Fruit fly (Drosophila melanogaster) whole organism, embryonic: Measurements from ENCODE around the gene Spt3.
A peak's percentile ranks its signal among the peaks of the same experiment; 100 is the strongest.

Experiments
- CG10321 ChIP-seq: fragments of 200-800 bp; sonication (Bioruptor generic); IDR thresholded peaks from 2 replicates; pipeline ENCODE4 v1.3.6; 2022; ENCODE audit warnings: missing biosample characterization, missing genetic modification characterization
- CG10565 ChIP-seq: fragments of 200-800 bp; sonication (Bioruptor generic); optimal IDR thresholded peaks from 3 replicates; lab custom pipeline; 2016; ENCODE audit warnings: missing biosample characterization, mild to moderate bottlenecking, missing genetic modification characterization
- CG10654 ChIP-seq: fragments of 200-800 bp; sonication (Bioruptor generic); optimal IDR thresholded peaks from 2 replicates; lab custom pipeline; 2016; ENCODE audit warnings: missing biosample characterization, missing genetic modification characterization
- CG13624 ChIP-seq: fragments of 200-800 bp; sonication (Bioruptor generic); optimal IDR thresholded peaks from 2 replicates; lab custom pipeline; 2016; ENCODE audit warnings: missing biosample characterization, missing genetic modification characterization
- CG15011 ChIP-seq: fragments of 200-800 bp; sonication (Bioruptor generic); optimal IDR thresholded peaks from 3 replicates; lab custom pipeline; 2018; ENCODE audit warnings: missing biosample characterization, mild to moderate bottlenecking, missing genetic modification characterization
- CG15514 ChIP-seq: fragments of 200-800 bp; sonication (Bioruptor generic); optimal IDR thresholded peaks from 3 replicates; lab custom pipeline; 2017; ENCODE audit warnings: missing biosample characterization, missing genetic modification characterization, mild to moderate bottlenecking, moderate library complexity, missing genetic modification reagents
- CG16815 ChIP-seq: fragments of 200-800 bp; sonication (Bioruptor generic); optimal IDR thresholded peaks from 3 replicates; lab custom pipeline; 2017; ENCODE audit warnings: missing biosample characterization, mild to moderate bottlenecking, missing genetic modification characterization
- CG16863 ChIP-seq: fragments of 200-800 bp; sonication (Bioruptor generic); optimal IDR thresholded peaks from 3 replicates; lab custom pipeline; 2016; ENCODE audit warnings: missing biosample characterization, missing genetic modification characterization
- CG17328 ChIP-seq: fragments of 200-800 bp; sonication (Bioruptor generic); IDR thresholded peaks from 2 replicates; pipeline ENCODE4 v1.3.6; 2022; ENCODE audit warnings: missing biosample characterization, missing genetic modification characterization
- CG17912 ChIP-seq: fragments of 200-800 bp; sonication (Bioruptor generic); optimal IDR thresholded peaks from 2 replicates; lab custom pipeline; 2018; ENCODE audit warnings: missing biosample characterization, mild to moderate bottlenecking, missing genetic modification characterization
- CG18764 ChIP-seq: fragments of 200-800 bp; sonication (Bioruptor generic); optimal IDR thresholded peaks from 3 replicates; lab custom pipeline; 2016; ENCODE audit warnings: missing biosample characterization, missing genetic modification characterization
- CG3838 ChIP-seq: fragments of 200-800 bp; sonication (Bioruptor generic); optimal IDR thresholded peaks from 3 replicates; lab custom pipeline; 2016; ENCODE audit warnings: missing biosample characterization, missing genetic modification characterization
- CG6689 ChIP-seq: fragments of 200-800 bp; sonication (Bioruptor generic); IDR thresholded peaks from 2 replicates; pipeline ENCODE4 v1.3.6; 2022; ENCODE audit warnings: missing biosample characterization, missing genetic modification characterization
- CG7372 ChIP-seq: fragments of 200-800 bp; sonication (Bioruptor generic); IDR thresholded peaks from 2 replicates; pipeline ENCODE4 v1.3.6; 2022; ENCODE audit warnings: missing biosample characterization, missing genetic modification characterization
- CG7987 ChIP-seq: fragments of 200-800 bp; sonication (Bioruptor generic); optimal IDR thresholded peaks from 2 replicates; lab custom pipeline; 2018; ENCODE audit warnings: missing biosample characterization, mild to moderate bottlenecking, missing genetic modification characterization, moderate library complexity
- CG8089 ChIP-seq: fragments of 200-800 bp; sonication (Bioruptor generic); optimal IDR thresholded peaks from 3 replicates; lab custom pipeline; 2016; ENCODE audit warnings: missing biosample characterization, missing genetic modification characterization
- CG9437 ChIP-seq: fragments of 200-800 bp; sonication (Bioruptor generic); optimal IDR thresholded peaks from 2 replicates; lab custom pipeline; 2018; ENCODE audit warnings: missing biosample characterization, mild to moderate bottlenecking, missing genetic modification characterization
- CG9817 ChIP-seq: fragments of 200-800 bp; sonication (Bioruptor generic); optimal IDR thresholded peaks from 2 replicates; lab custom pipeline; 2018; ENCODE audit warnings: missing biosample characterization, mild to moderate bottlenecking, missing genetic modification characterization, moderate library complexity
- CHES-1-like ChIP-seq: fragments of 200-800 bp; sonication (Bioruptor generic); optimal IDR thresholded peaks from 2 replicates; lab custom pipeline; 2016; ENCODE audit warnings: missing biosample characterization, missing genetic modification characterization
- D19B ChIP-seq: fragments of 200-800 bp; sonication (Bioruptor generic); optimal IDR thresholded peaks from 2 replicates; lab custom pipeline; 2017; ENCODE audit warnings: missing biosample characterization, mild to moderate bottlenecking, missing genetic modification characterization
- Dbx ChIP-seq: fragments of 200-800 bp; sonication (Bioruptor generic); IDR thresholded peaks from 3 replicates; pipeline ENCODE4 v1.3.6; 2022; ENCODE audit warnings: missing biosample characterization, missing genetic modification characterization
- Dip3 ChIP-seq: fragments of 200-800 bp; sonication (Bioruptor generic); optimal IDR thresholded peaks from 3 replicates; lab custom pipeline; 2016; ENCODE audit warnings: missing biosample characterization, missing genetic modification characterization
- Dref ChIP-seq: fragments of 200-800 bp; sonication (Bioruptor generic); IDR thresholded peaks from 2 replicates; pipeline ENCODE4 v1.3.6; 2022; ENCODE audit warnings: missing biosample characterization, missing genetic modification characterization
- HLHmδ ChIP-seq: fragments of 200-800 bp; sonication (Bioruptor generic); optimal IDR thresholded peaks from 2 replicates; lab custom pipeline; 2018; ENCODE audit warnings: missing biosample characterization, mild to moderate bottlenecking, missing genetic modification characterization, moderate library complexity
- Hmx ChIP-seq: fragments of 200-800 bp; sonication (Bioruptor generic); optimal IDR thresholded peaks from 2 replicates; lab custom pipeline; 2016; ENCODE audit warnings: missing biosample characterization, missing genetic modification characterization
- Hr39 ChIP-seq: fragments of >200 bp; optimal IDR thresholded peaks from 2 replicates; lab custom pipeline; 2017
- Lim3 ChIP-seq: fragments of 200-800 bp; sonication (Bioruptor generic); IDR thresholded peaks from 2 replicates; pipeline ENCODE4 v1.3.6; 2022; ENCODE audit warnings: missing biosample characterization, missing genetic modification characterization
- Mes4 ChIP-seq: fragments of 200-800 bp; sonication (Bioruptor generic); optimal IDR thresholded peaks from 2 replicates; lab custom pipeline; 2016; ENCODE audit warnings: missing biosample characterization, missing genetic modification characterization
- NC2β ChIP-seq: fragments of 200-800 bp; sonication (Bioruptor generic); optimal IDR thresholded peaks from 2 replicates; lab custom pipeline; 2016; ENCODE audit warnings: missing biosample characterization, missing genetic modification characterization
- Nf-YA ChIP-seq: fragments of 200-800 bp; sonication (Bioruptor generic); IDR thresholded peaks from 2 replicates; pipeline ENCODE4 v1.3.6; 2022; ENCODE audit warnings: missing biosample characterization, missing genetic modification characterization
- Scr ChIP-seq: fragments of 200-800 bp; sonication (Bioruptor generic); IDR thresholded peaks from 2 replicates; pipeline ENCODE4 v1.3.6; 2022; ENCODE audit warnings: missing biosample characterization, missing genetic modification characterization; ENCODE audit not compliant: partially characterized antibody
- Sox100B ChIP-seq: fragments of 200-800 bp; sonication (Bioruptor generic); optimal IDR thresholded peaks from 3 replicates; lab custom pipeline; 2018; ENCODE audit warnings: missing biosample characterization, mild to moderate bottlenecking, missing genetic modification characterization
- Spps ChIP-seq: fragments of 200-800 bp; sonication (Bioruptor generic); optimal IDR thresholded peaks from 2 replicates; lab custom pipeline; 2018; ENCODE audit warnings: missing biosample characterization, mild to moderate bottlenecking, missing genetic modification characterization
- Stat92E ChIP-seq, 3 experiments: fragments of >200 bp in 2 of 3; fragments of 200-800 bp in 1 of 3; sonication (Bioruptor generic) in 1 of 3; optimal IDR thresholded peaks; 2 replicates each; lab custom pipeline; 2017 to 2019; ENCODE audit warnings: missing biosample characterization in 3 of 3, missing genetic modification characterization in 3 of 3, mild to moderate bottlenecking in 1 of 3, moderate library complexity in 1 of 3
- TFAM ChIP-seq: fragments of 200-800 bp; sonication (Bioruptor generic); optimal IDR thresholded peaks from 2 replicates; lab custom pipeline; 2017; ENCODE audit warnings: missing biosample characterization, missing genetic modification characterization, inconsistent platforms
- Usf ChIP-seq: fragments of 200-800 bp; sonication (Bioruptor generic); optimal IDR thresholded peaks from 2 replicates; lab custom pipeline; 2017; ENCODE audit warnings: missing genotype, missing biosample characterization, missing genetic modification characterization
- bbx ChIP-seq: fragments of 200-800 bp; sonication (Bioruptor generic); IDR thresholded peaks from 2 replicates; pipeline ENCODE4 v1.3.6; 2022; ENCODE audit warnings: missing biosample characterization, missing genetic modification characterization; ENCODE audit not compliant: partially characterized antibody
- bcd ChIP-seq: fragments of 200-800 bp; sonication (Bioruptor generic); optimal IDR thresholded peaks from 2 replicates; lab custom pipeline; 2017; ENCODE audit warnings: missing biosample characterization, mild to moderate bottlenecking, missing genetic modification characterization
- br ChIP-seq: fragments of >200 bp; optimal IDR thresholded peaks from 2 replicates; lab custom pipeline; 2017
- dmrt99B ChIP-seq: fragments of 200-800 bp; sonication (Bioruptor generic); optimal IDR thresholded peaks from 2 replicates; lab custom pipeline; 2018; ENCODE audit warnings: missing biosample characterization, mild to moderate bottlenecking, missing genetic modification characterization, moderate library complexity
- fd102C ChIP-seq: fragments of 200-800 bp; sonication (Bioruptor generic); optimal IDR thresholded peaks from 2 replicates; lab custom pipeline; 2018; ENCODE audit warnings: missing biosample characterization, mild to moderate bottlenecking, missing genetic modification characterization, moderate library complexity
- ftz-f1 ChIP-seq: fragments of 200-800 bp; sonication (Bioruptor generic); optimal IDR thresholded peaks from 2 replicates; lab custom pipeline; 2016; ENCODE audit warnings: missing biosample characterization, missing genetic modification characterization
- gsb ChIP-seq: fragments of 200-800 bp; sonication (Bioruptor generic); IDR thresholded peaks from 2 replicates; pipeline ENCODE4 v1.3.6; 2022; ENCODE audit warnings: missing biosample characterization, missing genetic modification characterization
- her ChIP-seq: fragments of 200-800 bp; sonication (Bioruptor generic); optimal IDR thresholded peaks from 2 replicates; lab custom pipeline; 2016; ENCODE audit warnings: missing biosample characterization, missing genetic modification characterization
- jigr1 ChIP-seq: fragments of 200-800 bp; sonication (Bioruptor generic); IDR thresholded peaks from 3 replicates; pipeline ENCODE4 v1.3.6; 2022; ENCODE audit warnings: missing biosample characterization, missing genetic modification characterization
- mam ChIP-seq: fragments of 200-800 bp; sonication (Bioruptor generic); optimal IDR thresholded peaks from 3 replicates; lab custom pipeline; 2016; ENCODE audit warnings: missing biosample characterization, missing genetic modification characterization
- org-1 ChIP-seq: fragments of 200-800 bp; sonication (Bioruptor generic); optimal IDR thresholded peaks from 2 replicates; lab custom pipeline; 2017; ENCODE audit warnings: missing biosample characterization, missing genetic modification characterization
- pzg ChIP-seq: fragments of 200-800 bp; sonication (Bioruptor generic); optimal IDR thresholded peaks from 3 replicates; lab custom pipeline; 2018; ENCODE audit warnings: missing biosample characterization, mild to moderate bottlenecking, missing genetic modification characterization, moderate library complexity
- schlank ChIP-seq: fragments of 200-800 bp; sonication (Bioruptor generic); optimal IDR thresholded peaks from 2 replicates; lab custom pipeline; 2018; ENCODE audit warnings: missing biosample characterization, mild to moderate bottlenecking, missing genetic modification characterization
- sd ChIP-seq: fragments of 200-800 bp; sonication (Bioruptor generic); optimal IDR thresholded peaks from 3 replicates; lab custom pipeline; 2018; ENCODE audit warnings: missing biosample characterization, mild to moderate bottlenecking, missing genetic modification characterization, moderate library complexity
- trh ChIP-seq: fragments of 200-800 bp; sonication (Bioruptor generic); optimal IDR thresholded peaks from 2 replicates; lab custom pipeline; 2016; ENCODE audit warnings: missing biosample characterization, missing genetic modification characterization
- ttk ChIP-seq: fragments of 200-800 bp; sonication (Bioruptor generic); IDR thresholded peaks from 2 replicates; pipeline ENCODE4 v2.1.2; 2022; ENCODE audit warnings: missing biosample characterization, missing genetic modification characterization
- z ChIP-seq: fragments of 200-800 bp; sonication (Bioruptor generic); IDR thresholded peaks from 3 replicates; pipeline ENCODE4 v1.3.6; 2022; ENCODE audit warnings: missing biosample characterization, missing genetic modification characterization

Gene Spt3

DNA sequence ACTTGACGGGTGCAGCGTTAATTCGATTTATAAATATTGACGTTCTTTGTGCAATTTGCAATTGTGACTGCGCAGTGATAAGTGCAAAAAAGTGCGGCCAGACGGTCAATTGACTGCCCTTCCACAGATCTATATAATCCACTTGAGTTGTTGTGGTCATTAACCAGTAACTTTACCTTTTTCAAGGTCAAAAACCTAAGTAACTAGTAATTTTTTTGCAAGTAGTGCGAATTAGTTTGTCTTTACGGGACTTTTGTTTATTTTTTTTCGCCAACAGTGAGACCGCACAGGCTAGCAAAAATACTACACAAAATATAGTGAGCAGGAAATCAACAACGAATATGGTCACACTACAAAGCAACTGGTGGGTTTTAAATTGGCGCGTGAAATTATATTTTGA lies 42.3 kb upstream of the Spt3 start, which contains the start of gene Tango9:
Gene Tango9, minus strand, starts transcription at position 280 of the 400 bp plus-strand sequence.
- TF ChIP-seq Scr (GFP tag; lab: Robert Waterston, UW), result no peak
- TF ChIP-seq jigr1 (GFP tag; lab: Robert Waterston, UW), result no peak
- TF ChIP-seq mam (GFP tag; lab: Kevin White, UChicago), result no peak
- no peak for TF ChIP-seq Mes4 (GFP tag; lab: Kevin White, UChicago)
- no peak for TF ChIP-seq CG9817 (tag; lab: Kevin White, UChicago)
- no peak for TF ChIP-seq NC2β (GFP tag; lab: Kevin White, UChicago)
- no peak for TF ChIP-seq bbx (GFP tag; lab: Robert Waterston, UW)
- TF ChIP-seq CG7372 (GFP tag; lab: Robert Waterston, UW), result 0 out of 2 replicates have a peak, but pooled peaks have one; percentile 18
- TF ChIP-seq dmrt99B (tag; lab: Kevin White, UChicago), result no peak
- TF ChIP-seq Dbx (GFP tag; lab: Robert Waterston, UW), result no peak
- no peak for TF ChIP-seq CG10321
- TF ChIP-seq CG8089, result no peak
- no peak for TF ChIP-seq bcd (GFP tag; lab: Kevin White, UChicago)
- TF ChIP-seq org-1 (GFP tag; lab: Kevin White, UChicago), result no peak
- no peak for TF ChIP-seq Hr39 (lab: Kevin White, UChicago)
- peak; percentile 16 for TF ChIP-seq CG13624
- TF ChIP-seq Sox100B (GFP tag; lab: Kevin White, UChicago), result no peak
- TF ChIP-seq ftz-f1 (GFP tag; lab: Kevin White, UChicago), result peak; percentile 11
- TF ChIP-seq CG3838 (GFP tag; lab: Kevin White, UChicago), result no peak
- no peak for TF ChIP-seq schlank (tag; lab: Kevin White, UChicago)
- TF ChIP-seq pzg, result peak; percentile 87
- TF ChIP-seq fd102C, result no peak
- no peak for TF ChIP-seq CG15011
- peak; percentile 62 for TF ChIP-seq CG15514
- no peak for TF ChIP-seq HLHmδ (GFP tag; lab: Kevin White, UChicago)
- no peak for TF ChIP-seq CG17912 (GFP tag; lab: Kevin White, UChicago)
- TF ChIP-seq Lim3 (GFP tag; lab: Robert Waterston, UW), result no peak
- no peak for TF ChIP-seq Hmx
- no peak for TF ChIP-seq trh (GFP tag; lab: Kevin White, UChicago)
- no peak for TF ChIP-seq Spps
- TF ChIP-seq Nf-YA, result no peak
- no peak for TF ChIP-seq D19B (GFP tag; lab: Kevin White, UChicago)
- TF ChIP-seq CHES-1-like, result peak; percentile 24
- no peak for TF ChIP-seq CG7987 (GFP tag; lab: Kevin White, UChicago)
- TF ChIP-seq CG16863, result no peak
- TF ChIP-seq her (GFP tag; lab: Kevin White, UChicago), result peak; percentile 22
- TF ChIP-seq TFAM (GFP tag; lab: Kevin White, UChicago), result no peak
- no peak for TF ChIP-seq gsb (GFP tag; lab: Robert Waterston, UW)
- TF ChIP-seq CG17328 (GFP tag; lab: Robert Waterston, UW), result no peak
- no peak for TF ChIP-seq z (GFP tag; lab: Robert Waterston, UW)
- TF ChIP-seq sd (tag; lab: Kevin White, UChicago), result no peak
- no peak for TF ChIP-seq CG6689 (GFP tag; lab: Robert Waterston, UW)
- no peak for TF ChIP-seq CG16815 (GFP tag; lab: Kevin White, UChicago)
- no peak for TF ChIP-seq CG18764 (GFP tag; lab: Kevin White, UChicago)
- no peak for TF ChIP-seq Dip3 (GFP tag; lab: Kevin White, UChicago)
- no peak for TF ChIP-seq ttk (GFP tag; lab: Robert Waterston, UW)
- no peak for TF ChIP-seq CG9437
- TF ChIP-seq Usf (GFP tag; lab: Kevin White, UChicago), result no peak
- TF ChIP-seq CG10654, result no peak
- TF ChIP-seq Dref (GFP tag; lab: Robert Waterston, UW), result 0 out of 2 replicates have a peak, but pooled peaks have one; percentile 16
- no peak for TF ChIP-seq br (lab: Kevin White, UChicago)
- no peak for TF ChIP-seq Stat92E (GFP tag; optimal IDR thresholded peaks at IDR 0.05; lab: Kevin White, UChicago)
- TF ChIP-seq CG10565 (GFP tag; lab: Kevin White, UChicago), result no peak
